Worm (Caenorhabditis elegans) whole organism, L4/young adult: ENCODE data around the gene acl-2.

Source experiments
- W03F9.2 ChIP-seq: fragments of 150-350 bp; optimal IDR thresholded peaks from 2 replicates; lab custom pipeline; 2014; ENCODE audit warnings: missing biosample characterization, missing genetic modification characterization
- dao-5 ChIP-seq: sonication (generic microtip); optimal IDR thresholded peaks from 2 replicates; lab custom pipeline; 2016; ENCODE audit warnings: missing genotype, missing genetic modification characterization, moderate library complexity, missing compliant biosample characterization
- him-1 ChIP-seq: sonication (generic microtip); optimal IDR thresholded peaks from 2 replicates; lab custom pipeline; 2016; ENCODE audit warnings: missing genotype, missing genetic modification reagents, missing genetic modification characterization, missing compliant biosample characterization

DNA sequence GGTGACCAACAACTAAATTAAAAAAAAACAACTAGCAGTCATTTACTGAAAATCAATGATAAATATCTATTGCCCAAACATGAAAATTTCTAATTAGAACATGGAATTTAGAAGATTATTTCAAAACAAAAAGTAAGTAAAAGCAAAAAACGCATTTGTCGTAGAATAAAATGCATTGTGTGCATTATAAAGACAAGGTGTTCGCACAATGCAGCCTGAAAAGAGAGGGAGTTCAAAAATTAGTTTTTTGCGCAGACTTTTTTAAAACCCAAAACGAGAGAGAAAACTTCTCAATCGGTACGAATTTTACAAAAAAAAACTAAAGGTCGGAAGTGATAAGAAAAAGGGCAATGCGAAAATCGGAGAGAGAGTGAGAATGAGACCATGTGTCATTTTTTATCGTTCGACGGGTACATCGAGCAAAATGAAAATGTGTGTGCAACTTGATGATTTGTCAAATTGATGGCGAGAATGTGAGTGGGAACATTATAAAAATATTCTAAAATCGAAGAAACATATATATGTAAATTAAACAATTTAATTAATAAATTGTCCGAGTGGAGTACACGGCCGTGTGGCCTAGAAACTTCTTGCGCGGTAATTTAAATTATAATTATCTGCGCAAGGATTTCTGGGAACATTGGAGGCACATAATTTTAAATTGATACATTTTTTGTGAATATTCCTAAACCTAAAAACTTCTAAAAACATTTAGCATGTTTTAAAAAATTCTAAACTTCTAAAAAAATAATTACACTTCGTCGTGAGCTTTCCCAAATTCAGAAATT lies 686 bp upstream of the acl-2 start:
- no peak for TF ChIP-seq dao-5 (tag; lab: Kevin White, UChicago)
- no peak for TF ChIP-seq W03F9.2
- no peak for TF ChIP-seq him-1 (tag; lab: Kevin White, UChicago)
